Fruit fly (Drosophila melanogaster) S2 (cell line): ENCODE data around the gene CG33543.
A peak's percentile ranks its signal among the peaks of the same experiment; 100 is the strongest.

Experiments used
- CG8478 ChIP-seq: fragments of >200 bp; optimal IDR thresholded peaks from 2 replicates; lab custom pipeline; 2018
- CTCF ChIP-seq, 2 experiments: fragments of >200 bp; optimal IDR thresholded peaks; 2 replicates each; lab custom pipeline; 2018

The CG33543 gene

DNA sequence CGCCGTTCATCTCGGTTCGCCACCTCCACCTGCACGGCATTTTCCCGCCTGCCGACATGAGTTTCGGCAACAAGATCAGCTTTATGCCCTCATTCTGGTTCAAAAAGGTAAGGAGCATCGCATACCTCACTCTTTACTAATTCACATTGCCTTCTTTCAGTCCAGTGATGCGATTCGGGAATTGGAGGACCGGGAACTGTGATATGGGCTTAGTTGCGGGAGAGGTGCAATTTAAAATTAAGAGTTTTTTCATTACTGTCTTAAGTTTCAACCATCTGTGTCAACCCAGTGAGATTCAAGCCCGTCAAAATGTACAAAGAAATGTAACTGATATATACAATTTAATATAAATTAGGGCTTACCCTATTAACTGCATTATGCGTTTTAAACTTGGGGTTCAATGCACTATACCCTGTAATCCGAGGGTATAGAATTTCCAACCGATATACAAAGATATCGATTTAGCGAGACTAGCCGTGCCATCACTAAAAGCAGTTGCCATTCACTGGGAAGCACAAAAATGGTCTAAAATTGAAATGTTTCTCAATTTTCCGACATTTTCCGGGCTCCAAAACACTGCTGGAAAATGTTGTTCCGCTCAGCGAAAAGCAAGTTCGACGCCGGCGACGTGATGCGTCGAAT, 24.3 kb downstream of the CG33543 start, which contains the start of gene CG7289:
TSS of gene CG7289 (plus strand) at position 492 of the 642 bp plus-strand sequence.
- TF ChIP-seq CTCF (optimal IDR thresholded peaks at IDR 0.05; lab: Kevin White, UChicago): no peak
- TF ChIP-seq CG8478 (lab: Kevin White, UChicago): no peak

DNA sequence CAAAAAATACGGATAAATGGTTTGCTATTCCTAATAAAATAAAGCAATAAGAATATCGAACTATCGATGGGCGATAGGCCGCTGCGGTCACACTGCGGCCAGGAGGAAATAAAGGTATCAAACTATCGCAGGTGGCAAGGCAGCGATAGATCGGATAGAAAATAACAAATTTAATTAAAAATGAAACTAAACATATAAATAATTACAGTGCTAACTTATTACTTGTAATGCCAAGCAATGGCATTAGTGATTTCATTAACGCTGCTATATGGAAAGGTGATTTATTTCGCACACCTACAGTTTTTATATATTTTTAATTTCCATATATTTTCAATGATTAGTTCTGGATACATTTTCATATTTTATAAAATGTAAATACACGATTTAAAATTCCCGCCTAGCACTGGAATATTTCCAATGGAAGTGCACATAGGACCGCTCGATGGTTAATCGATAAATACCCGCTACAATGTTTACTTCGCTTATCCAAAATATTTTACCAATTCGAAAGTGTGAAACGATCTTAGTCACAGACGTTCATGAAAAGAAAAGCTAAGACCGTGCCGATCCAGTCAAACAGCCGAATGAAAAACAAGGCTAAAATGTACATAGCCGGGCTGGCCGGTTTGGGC, 25.3 kb downstream of the CG33543 start, which contains the start of the genes CG15356 and CG15362:
TSS of gene CG15356 (minus strand) at position 48 of the 632 bp plus-strand sequence.
TSS of gene CG15362 (plus strand) at position 469 of the 632 bp plus-strand sequence.
- no peak for TF ChIP-seq CG8478 (lab: Kevin White, UChicago)
- no peak for TF ChIP-seq CTCF (optimal IDR thresholded peaks at IDR 0.05; lab: Kevin White, UChicago)

DNA sequence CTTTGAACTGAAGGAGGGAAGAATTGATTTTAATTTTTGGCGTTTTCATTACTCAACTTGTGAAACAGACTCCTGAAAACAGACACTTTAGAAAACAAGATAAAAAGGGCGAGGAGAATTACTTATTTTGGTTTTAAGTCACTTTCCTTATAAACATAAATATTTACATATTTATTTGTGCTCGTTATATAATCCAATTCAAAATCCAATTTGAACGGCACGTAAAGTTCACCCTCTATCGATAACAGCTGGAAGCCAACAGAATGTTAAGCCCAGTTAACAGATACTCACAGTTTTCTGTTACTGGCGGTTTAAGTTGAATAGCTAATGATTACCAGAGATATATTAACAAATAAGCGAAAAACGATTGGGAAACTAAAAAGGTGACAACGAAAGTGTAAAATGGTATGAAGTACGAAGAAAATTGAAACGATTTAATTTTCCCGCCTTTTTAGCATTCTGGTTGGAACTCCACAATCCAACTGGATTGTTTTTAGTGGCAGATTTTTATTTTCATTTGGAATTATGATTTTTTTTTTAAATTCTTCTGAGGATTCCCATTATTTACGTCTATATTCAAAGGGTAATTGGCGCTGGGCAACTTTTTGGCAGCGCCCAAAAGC, 26.8 kb downstream of the CG33543 start:
- TF ChIP-seq CTCF (optimal IDR thresholded peaks at IDR 0.05; lab: Kevin White, UChicago) (no peak), CG8478 (lab: Kevin White, UChicago) (no peak)

DNA sequence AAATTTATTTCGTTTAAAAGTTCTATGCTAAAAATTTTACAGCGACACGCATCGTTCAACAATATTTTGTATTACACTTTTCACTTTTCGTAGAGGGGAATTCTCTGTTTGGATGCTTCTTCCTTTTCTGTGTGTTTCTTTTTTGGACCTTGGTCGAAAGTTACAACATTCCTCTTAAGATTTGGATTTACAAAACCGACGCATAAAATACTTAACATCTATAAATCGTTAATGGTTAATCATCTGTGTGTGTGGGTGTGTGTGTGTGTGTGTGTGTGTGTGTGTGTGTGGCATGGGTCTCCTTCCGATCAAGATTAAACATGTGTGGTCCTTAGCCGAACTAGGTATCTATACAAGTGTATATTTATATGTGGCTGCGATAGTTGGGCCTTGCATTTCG, 30.6 kb downstream of the CG33543 start:
- TF ChIP-seq CTCF (optimal IDR thresholded peaks at IDR 0.05; lab: Kevin White, UChicago) (no peak), CG8478 (lab: Kevin White, UChicago) (no peak)

DNA sequence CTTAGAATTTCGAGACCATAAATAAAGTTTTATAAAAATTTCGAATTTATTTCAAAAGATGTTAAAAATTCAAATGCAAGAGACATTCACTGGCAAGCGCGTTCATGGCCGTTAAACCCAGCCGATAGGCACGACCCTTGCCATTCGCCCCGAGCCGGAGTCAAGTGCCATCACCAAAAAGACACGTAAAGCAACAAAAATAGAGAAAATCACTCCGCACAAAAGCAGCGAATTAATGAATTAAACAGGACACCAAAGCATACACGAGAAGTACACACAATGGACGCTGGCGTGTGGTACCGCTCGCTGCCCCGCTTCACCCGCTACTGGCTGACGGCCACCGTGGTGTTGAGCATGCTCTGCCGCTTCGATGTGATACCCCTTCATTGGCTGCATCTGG, 32.2 kb downstream of the CG33543 start, which contains the start of gene Der-1:
TSS of gene Der-1 (plus strand) at position 1 of the 400 bp plus-strand sequence.
- TF ChIP-seq CG8478 (lab: Kevin White, UChicago) (no peak), CTCF (optimal IDR thresholded peaks at IDR 0.05; lab: Kevin White, UChicago) (peak; percentile 20 to 25)

DNA sequence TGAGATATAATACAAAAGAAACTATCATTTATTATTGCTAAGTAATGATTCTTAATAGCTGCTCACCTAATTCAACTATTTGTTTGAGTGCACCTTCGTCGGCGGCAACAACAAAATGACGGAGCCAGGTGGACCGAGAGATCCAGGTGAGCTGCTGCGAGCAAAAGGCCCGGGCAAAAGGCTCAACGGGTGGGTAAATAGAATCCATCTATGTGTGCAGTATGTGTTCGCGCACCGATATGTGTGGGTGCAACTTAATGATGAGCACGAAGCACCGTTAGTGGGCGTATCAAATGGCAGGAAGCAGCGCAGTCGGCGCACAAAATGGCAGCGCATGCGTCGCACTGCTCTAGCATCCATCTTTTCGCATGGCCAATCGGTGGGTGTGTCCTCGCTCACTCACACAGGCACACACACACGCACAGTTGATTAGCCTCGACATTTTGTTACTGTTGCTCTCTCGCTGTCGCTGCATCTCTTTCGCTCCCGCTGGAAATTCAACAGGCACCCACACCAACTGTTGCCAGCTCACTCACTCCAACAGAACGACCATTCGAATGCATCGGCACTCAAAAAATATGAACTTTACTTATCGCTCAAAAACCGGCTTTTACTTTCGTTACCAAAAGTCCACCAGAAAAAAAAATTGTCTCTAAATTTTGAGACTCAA, 33.5 kb downstream of the CG33543 start:
- TF ChIP-seq CTCF (optimal IDR thresholded peaks at IDR 0.05; lab: Kevin White, UChicago) (peak; percentile 27 to 49), CG8478 (lab: Kevin White, UChicago) (peak; percentile 49)

DNA sequence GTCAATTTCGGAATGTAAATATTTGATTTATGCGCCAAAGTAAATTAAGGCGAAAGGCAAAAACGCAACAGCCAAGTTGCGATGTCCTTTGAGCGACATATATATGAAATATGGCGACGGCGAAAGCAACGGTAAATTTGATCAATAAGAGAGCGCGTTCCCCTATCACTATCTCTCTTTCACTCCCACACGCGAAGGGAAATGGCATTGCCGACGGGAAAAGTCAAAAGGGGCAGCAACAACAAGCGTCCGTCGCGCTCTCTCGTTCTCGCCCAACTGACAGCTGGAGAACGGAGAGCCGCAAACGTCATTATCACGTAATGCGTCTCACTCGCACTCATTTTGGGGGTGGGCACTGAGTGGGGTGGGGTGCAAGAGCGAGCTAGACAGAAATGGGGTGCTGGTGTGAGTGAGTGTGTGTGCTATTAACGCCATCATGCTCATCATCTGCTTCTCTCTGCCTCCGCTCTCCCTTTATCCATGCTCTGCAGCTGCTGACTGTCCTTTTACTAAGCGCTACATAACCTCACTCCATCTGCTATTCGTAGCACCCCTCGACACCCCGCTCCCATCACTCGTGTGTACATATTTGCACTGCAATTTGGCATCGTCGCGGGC, 35.7 kb downstream of the CG33543 start, which contains the start of gene erm:
TSS of gene erm (minus strand) at position 51 of the 618 bp plus-strand sequence.
- no peak for TF ChIP-seq CTCF (optimal IDR thresholded peaks at IDR 0.05; lab: Kevin White, UChicago)
- TF ChIP-seq CG8478 (lab: Kevin White, UChicago): peak; percentile 10

DNA sequence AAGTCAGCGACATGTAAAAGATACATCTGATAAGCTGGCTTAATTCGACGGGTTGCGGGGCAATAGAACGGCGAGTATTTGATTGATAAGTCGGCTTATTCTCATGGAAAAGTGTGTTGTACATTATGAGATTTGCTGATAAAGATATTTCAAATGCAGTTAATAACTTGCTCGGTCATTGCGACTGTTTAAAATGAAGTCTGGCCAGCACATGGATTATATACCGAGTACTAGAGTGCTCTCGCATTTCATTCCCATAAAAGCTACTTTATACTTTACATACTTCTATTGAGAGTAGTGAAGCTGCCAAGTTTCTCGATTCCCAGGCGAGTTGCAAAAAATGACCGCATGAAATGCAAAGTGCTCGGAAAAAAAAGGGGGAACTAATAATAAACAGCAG, 38.3 kb downstream of the CG33543 start:
- TF ChIP-seq CTCF (optimal IDR thresholded peaks at IDR 0.05; lab: Kevin White, UChicago) (no peak), CG8478 (lab: Kevin White, UChicago) (no peak)

DNA sequence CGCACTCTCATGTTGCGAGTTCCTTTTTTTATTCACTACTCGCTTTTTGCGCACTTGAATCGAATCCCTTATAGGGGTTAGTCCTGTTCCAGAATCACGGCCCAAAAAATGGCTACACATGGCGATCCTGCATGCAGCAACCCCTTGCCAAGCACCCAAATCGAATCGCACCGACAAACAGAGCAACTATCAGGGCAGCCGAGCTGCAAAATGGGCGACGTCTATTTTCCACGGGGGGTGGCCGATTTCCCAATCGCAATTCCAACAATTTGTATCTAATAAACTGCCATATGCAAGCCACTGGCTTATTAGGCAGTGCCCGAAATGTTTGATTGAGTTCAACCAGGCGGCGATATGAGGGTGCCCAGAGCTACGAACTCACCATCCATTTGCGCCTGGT, 38.8 kb downstream of the CG33543 start:
- TF ChIP-seq CTCF (optimal IDR thresholded peaks at IDR 0.05; lab: Kevin White, UChicago): no peak
- no peak for TF ChIP-seq CG8478 (lab: Kevin White, UChicago)

DNA sequence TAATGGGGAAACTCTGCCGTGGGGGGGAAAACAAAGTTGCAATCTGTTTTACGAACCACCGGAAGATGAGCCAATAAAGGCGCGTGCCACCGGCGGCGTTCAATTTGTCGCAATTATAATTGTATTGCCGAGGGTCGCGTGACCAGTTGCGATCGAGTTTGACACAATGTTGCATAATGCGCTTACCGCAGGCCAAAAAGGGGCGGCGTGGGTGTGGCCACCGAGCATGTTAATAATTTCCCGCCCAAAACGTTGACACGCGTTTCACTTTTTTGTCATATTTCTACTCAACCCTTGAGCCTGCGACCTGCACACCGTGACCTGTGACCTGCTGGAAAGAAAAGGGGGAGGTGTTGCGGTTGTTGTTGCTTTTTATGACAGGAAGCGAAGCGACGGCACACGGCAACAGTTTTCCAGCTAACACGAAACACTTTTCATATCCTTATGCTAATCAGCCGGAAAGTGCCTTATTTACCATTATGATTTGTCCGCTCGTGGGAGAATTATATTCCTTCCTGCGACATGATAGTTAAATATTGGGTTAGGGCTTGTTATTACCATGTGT, 44.1 kb downstream of the CG33543 start:
- TF ChIP-seq CG8478 (lab: Kevin White, UChicago): no peak
- no peak for TF ChIP-seq CTCF (optimal IDR thresholded peaks at IDR 0.05; lab: Kevin White, UChicago)

DNA sequence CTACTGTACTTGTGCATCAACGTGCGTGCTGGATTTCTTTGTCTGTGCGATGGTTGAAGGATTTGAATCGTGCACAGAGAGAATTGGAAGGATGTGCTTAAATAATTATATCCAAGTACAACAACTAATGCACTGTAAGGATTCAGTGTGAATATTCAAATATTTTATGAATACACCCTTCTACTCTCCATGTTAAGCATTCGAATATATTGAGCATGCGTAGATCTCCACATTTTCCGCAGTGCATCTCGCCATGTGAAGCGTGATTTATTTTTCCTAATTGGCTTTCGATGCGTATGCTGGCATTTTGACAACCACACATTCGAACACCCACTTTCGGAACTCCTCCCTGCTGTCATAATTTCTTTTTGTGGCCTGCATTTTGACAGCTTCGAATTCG, 46.1 kb downstream of the CG33543 start:
- TF ChIP-seq CTCF (optimal IDR thresholded peaks at IDR 0.05; lab: Kevin White, UChicago): no peak
- no peak for TF ChIP-seq CG8478 (lab: Kevin White, UChicago)

DNA sequence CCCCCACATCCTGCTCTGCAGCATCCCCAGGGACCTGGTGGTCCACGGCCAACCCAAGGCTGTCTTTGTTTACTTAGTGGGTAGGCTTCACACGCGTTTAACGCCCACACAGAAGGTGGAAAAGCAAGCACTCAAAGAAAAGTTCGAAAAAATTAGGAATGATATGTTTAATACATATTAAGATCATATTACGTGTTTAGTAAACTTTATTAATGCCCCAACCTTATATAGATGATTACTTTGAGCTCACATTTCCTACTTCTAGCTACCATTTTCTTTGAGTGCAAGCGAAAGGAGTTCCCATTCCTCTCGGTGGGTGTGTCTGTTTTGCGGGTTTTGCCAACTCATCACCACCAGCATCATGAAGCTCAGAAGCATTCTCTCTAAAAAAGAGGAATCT, 46.7 kb downstream of the CG33543 start:
- TF ChIP-seq CTCF (optimal IDR thresholded peaks at IDR 0.05; lab: Kevin White, UChicago): no peak
- no peak for TF ChIP-seq CG8478 (lab: Kevin White, UChicago)

DNA sequence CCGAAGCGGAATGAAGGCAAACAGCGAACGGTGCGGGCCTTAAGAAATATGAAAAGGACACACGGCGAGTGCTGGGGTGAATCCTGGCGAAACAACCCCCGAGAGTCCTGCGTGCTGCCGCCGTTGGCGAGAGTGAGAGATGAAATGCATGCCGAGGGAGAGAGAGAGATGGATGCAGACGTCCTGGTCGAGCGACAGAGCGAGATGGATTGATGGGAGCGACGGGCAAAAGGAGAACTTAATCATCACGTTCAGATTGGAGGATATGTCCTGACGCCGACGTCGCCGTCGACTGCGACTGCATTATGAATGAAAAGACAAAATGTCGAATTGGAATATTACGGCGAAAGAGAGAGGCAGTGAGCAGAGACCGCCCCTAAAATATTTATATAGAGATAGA, 51.6 kb downstream of the CG33543 start:
- TF ChIP-seq CG8478 (lab: Kevin White, UChicago) (no peak), CTCF (optimal IDR thresholded peaks at IDR 0.05; lab: Kevin White, UChicago) (peak; percentile 20 to 24)

DNA sequence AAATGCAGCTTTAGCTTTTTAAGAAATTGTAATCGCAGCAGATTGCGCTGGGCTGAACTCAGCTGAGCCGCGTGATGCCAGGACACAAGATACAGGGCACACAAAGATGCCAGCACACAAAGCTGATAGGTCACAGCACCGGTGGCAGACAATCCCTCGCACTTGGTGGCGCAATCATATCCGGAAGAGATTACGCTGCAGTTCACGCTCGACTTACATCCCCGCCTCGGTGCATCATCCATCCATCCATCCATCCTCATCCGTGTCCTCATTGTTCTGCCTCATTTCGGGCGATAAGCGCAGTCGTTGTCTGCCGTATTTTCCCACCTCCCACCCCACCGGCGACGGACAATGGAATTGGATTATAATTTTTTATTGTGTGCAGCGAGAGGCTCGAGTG, 58.2 kb downstream of the CG33543 start:
- TF ChIP-seq CG8478 (lab: Kevin White, UChicago) (no peak), CTCF (optimal IDR thresholded peaks at IDR 0.05; lab: Kevin White, UChicago) (no peak)
